Worm (Caenorhabditis elegans): ENCODE data around the gene rpb-9.

- TF ChIP-seq cog-1 (tag; optimal IDR thresholded peaks at IDR 0.05) (no peak), ref-1 (GFP tag; conservative IDR thresholded peaks at IDR 0.05) (no peak), T22C8.4 (GFP tag; IDR thresholded peaks at IDR 0.05) (no peak), ztf-29 (GFP tag; IDR thresholded peaks at IDR 0.05) (no peak)
Observed at ce11 chrV:8010103-8010502, 2.0 kb downstream of the rpb-9 start, which contains the start of gene Y97E10AR.4.
